Worm (Caenorhabditis elegans) whole organism, young adult: ENCODE data around the gene C08E3.14.

ENCODE experiments used
- B0019.2 ChIP-seq: fragments of 200-800 bp; sonication (Bioruptor generic); conservative IDR thresholded peaks from 2 replicates; pipeline ENCODE4 v1.3.6; 2022; ENCODE audit warnings: missing genetic modification reagents, missing genetic modification characterization, missing compliant biosample characterization
- B0035.1 ChIP-seq: sonication (generic microtip); optimal IDR thresholded peaks from 2 replicates; lab custom pipeline; 2016; ENCODE audit warnings: missing genetic modification characterization, mild to moderate bottlenecking, missing compliant biosample characterization, missing genotype, missing genetic modification reagents
- F33H1.4 ChIP-seq: fragments of 200-800 bp; sonication (Bioruptor generic); IDR thresholded peaks from 2 replicates; pipeline ENCODE4 v1.3.6; 2022; ENCODE audit warnings: missing genetic modification reagents, missing genetic modification characterization, missing compliant biosample characterization
- F49E8.2 ChIP-seq: sonication (generic microtip); optimal IDR thresholded peaks from 3 replicates; lab custom pipeline; 2017; ENCODE audit warnings: missing genetic modification characterization, mild to moderate bottlenecking, missing compliant biosample characterization, antibody characterized with exemption, moderate library complexity; ENCODE audit not compliant: insufficient read depth
- F52B5.7 ChIP-seq: sonication (generic microtip); optimal IDR thresholded peaks from 2 replicates; lab custom pipeline; 2016; ENCODE audit warnings: mild to moderate bottlenecking, missing genetic modification characterization, missing compliant biosample characterization
- Y53F4B.3 ChIP-seq: fragments of 200-800 bp; sonication (Bioruptor generic); IDR thresholded peaks from 2 replicates; pipeline ENCODE4 v1.3.6; 2022; ENCODE audit warnings: missing genetic modification reagents, missing genetic modification characterization, missing compliant biosample characterization
- Y67H2A.10 ChIP-seq: fragments of 200-800 bp; sonication (Bioruptor generic); conservative IDR thresholded peaks from 2 replicates; pipeline ENCODE4 v1.3.6; 2022; ENCODE audit warnings: missing genetic modification reagents, missing genetic modification characterization, missing compliant biosample characterization
- attf-5 ChIP-seq: fragments of 200-800 bp; sonication (Bioruptor generic); optimal IDR thresholded peaks from 2 replicates; lab custom pipeline; 2018; ENCODE audit warnings: mild to moderate bottlenecking, missing genetic modification characterization, missing compliant biosample characterization
- ccch-3 ChIP-seq: fragments of 200-800 bp; sonication (Bioruptor generic); optimal IDR thresholded peaks from 2 replicates; lab custom pipeline; 2018; ENCODE audit warnings: mild to moderate bottlenecking, missing genetic modification characterization, missing compliant biosample characterization
- cebp-2 ChIP-seq: fragments of 200-800 bp; sonication (Bioruptor generic); IDR thresholded peaks from 2 replicates; pipeline ENCODE4 v1.3.6; 2022; ENCODE audit warnings: missing genetic modification characterization, missing compliant biosample characterization
- dpl-1 ChIP-seq: fragments of 150-350 bp; optimal IDR thresholded peaks from 2 replicates; lab custom pipeline; 2014; ENCODE audit warnings: missing biosample characterization, missing genetic modification reagents, missing genetic modification characterization
- egl-18 ChIP-seq: fragments of 200-800 bp; sonication (Bioruptor generic); IDR thresholded peaks from 2 replicates; pipeline ENCODE4 v1.3.6; 2022; ENCODE audit warnings: missing genetic modification reagents, missing genetic modification characterization, missing compliant biosample characterization
- ekl-4 ChIP-seq: fragments of 200-800 bp; sonication (Bioruptor generic); IDR thresholded peaks from 2 replicates; pipeline ENCODE4 v1.3.6; 2022; ENCODE audit warnings: missing genetic modification reagents, missing genetic modification characterization, missing compliant biosample characterization
- him-1 ChIP-seq: sonication (generic microtip); optimal IDR thresholded peaks from 2 replicates; lab custom pipeline; 2016; ENCODE audit warnings: missing genotype, missing genetic modification reagents, missing genetic modification characterization, missing compliant biosample characterization
- hsf-1 ChIP-seq: fragments of 200-800 bp; sonication (Bioruptor generic); IDR thresholded peaks from 2 replicates; pipeline ENCODE4 v1.3.6; 2022; ENCODE audit warnings: missing genetic modification reagents, missing genetic modification characterization, missing compliant biosample characterization
- let-526 ChIP-seq: fragments of 200-800 bp; sonication (Bioruptor generic); IDR thresholded peaks from 2 replicates; pipeline ENCODE4 v1.3.6; 2022; ENCODE audit warnings: missing genetic modification reagents, missing genetic modification characterization, missing compliant biosample characterization
- lin-40 ChIP-seq: sonication (generic microtip); optimal IDR thresholded peaks from 2 replicates; lab custom pipeline; 2016; ENCODE audit warnings: missing genetic modification characterization, mild to moderate bottlenecking, missing compliant biosample characterization, missing genotype, missing genetic modification reagents
- lsy-27 ChIP-seq: sonication (generic microtip); optimal IDR thresholded peaks from 2 replicates; lab custom pipeline; 2017; ENCODE audit warnings: missing genetic modification characterization, mild to moderate bottlenecking, missing compliant biosample characterization, antibody characterized with exemption, missing genotype, borderline replicate concordance; ENCODE audit not compliant: insufficient read depth
- madf-10 ChIP-seq: sonication (generic microtip); optimal IDR thresholded peaks from 2 replicates; lab custom pipeline; 2016; ENCODE audit warnings: mild to moderate bottlenecking, missing genetic modification characterization, missing compliant biosample characterization
- madf-8 ChIP-seq: fragments of 200-800 bp; sonication (Bioruptor generic); conservative IDR thresholded peaks from 2 replicates; pipeline ENCODE4 v1.3.6; 2022; ENCODE audit warnings: missing genetic modification reagents, missing genetic modification characterization, missing compliant biosample characterization
- mcd-1 ChIP-seq: fragments of 200-800 bp; sonication (Bioruptor generic); IDR thresholded peaks from 2 replicates; pipeline ENCODE4 v1.3.6; 2022; ENCODE audit warnings: missing genetic modification reagents, missing genetic modification characterization, missing compliant biosample characterization
- nfyb-1 ChIP-seq: fragments of 200-800 bp; sonication (Bioruptor generic); IDR thresholded peaks from 2 replicates; pipeline ENCODE4 v1.3.6; 2022; ENCODE audit warnings: missing genetic modification reagents, missing genetic modification characterization, missing compliant biosample characterization
- nhr-80 ChIP-seq: sonication (generic microtip); optimal IDR thresholded peaks from 2 replicates; lab custom pipeline; 2016; ENCODE audit warnings: missing genetic modification characterization, missing compliant biosample characterization
- nhr-90 ChIP-seq: sonication (generic microtip); optimal IDR thresholded peaks from 2 replicates; lab custom pipeline; 2016; ENCODE audit warnings: missing genotype, mild to moderate bottlenecking, missing genetic modification characterization, missing compliant biosample characterization
- rcor-1 ChIP-seq: fragments of 200-800 bp; sonication (Bioruptor generic); IDR thresholded peaks from 2 replicates; pipeline ENCODE4 v1.3.6; 2022; ENCODE audit warnings: missing genetic modification reagents, missing genetic modification characterization, missing compliant biosample characterization
- snpc-1.1 ChIP-seq: sonication (generic microtip); optimal IDR thresholded peaks from 2 replicates; lab custom pipeline; 2017; ENCODE audit warnings: missing genetic modification characterization, mild to moderate bottlenecking, missing compliant biosample characterization, antibody characterized with exemption, moderate library complexity, missing genotype, missing genetic modification reagents; ENCODE audit not compliant: insufficient read depth
- snpc-1.3 ChIP-seq: sonication (generic microtip); optimal IDR thresholded peaks from 2 replicates; lab custom pipeline; 2017; ENCODE audit warnings: missing genetic modification characterization, mild to moderate bottlenecking, missing compliant biosample characterization, antibody characterized with exemption, moderate library complexity, missing genotype, missing genetic modification reagents; ENCODE audit not compliant: insufficient read depth
- snpc-4 ChIP-seq, 5 experiments: fragments of 150-350 bp in 1 of 5; sonication (generic microtip) in 4 of 5; optimal IDR thresholded peaks; 2 replicates each; lab custom pipeline; 2014 to 2018; ENCODE audit warnings: missing genetic modification characterization in 5 of 5, missing biosample characterization in 3 of 5, antibody characterized with exemption in 2 of 5, mild to moderate bottlenecking in 2 of 5, missing compliant biosample characterization in 2 of 5, missing genotype in 2 of 5, moderate library complexity in 2 of 5, missing genetic modification reagents in 1 of 5
- somi-1 ChIP-seq: fragments of 200-800 bp; sonication (Bioruptor generic); optimal IDR thresholded peaks from 2 replicates; lab custom pipeline; 2018; ENCODE audit warnings: mild to moderate bottlenecking, missing genetic modification characterization, missing compliant biosample characterization
- unc-130 ChIP-seq: sonication (generic microtip); optimal IDR thresholded peaks from 2 replicates; lab custom pipeline; 2016; ENCODE audit warnings: missing genetic modification reagents, missing genetic modification characterization, missing compliant biosample characterization
- xnd-1 ChIP-seq: sonication (generic microtip); optimal IDR thresholded peaks from 2 replicates; lab custom pipeline; 2016; ENCODE audit warnings: missing genotype, missing genetic modification reagents, missing genetic modification characterization, missing compliant biosample characterization
- zfh-2 ChIP-seq: fragments of 200-800 bp; sonication (Bioruptor generic); conservative IDR thresholded peaks from 2 replicates; pipeline ENCODE4 v1.3.6; 2022; ENCODE audit warnings: missing genetic modification reagents, missing genetic modification characterization, missing compliant biosample characterization
- ztf-22 ChIP-seq: fragments of 200-800 bp; sonication (Bioruptor generic); optimal IDR thresholded peaks from 2 replicates; lab custom pipeline; 2018; ENCODE audit warnings: mild to moderate bottlenecking, missing genetic modification characterization, moderate library complexity, missing compliant biosample characterization
- ztf-25 ChIP-seq: fragments of 200-800 bp; sonication (Bioruptor generic); IDR thresholded peaks from 2 replicates; pipeline ENCODE4 v1.3.6; 2022; ENCODE audit warnings: missing genetic modification reagents, missing genetic modification characterization, missing compliant biosample characterization

The C08E3.14 gene

ce11 chrII:1644777-1645348 lies 19.1 kb downstream of the C08E3.14 start, which contains the start of gene ZC204.6:
TSS of gene ZC204.6 (minus strand) at chrII:1644827.
- peak; percentile 84 for TF ChIP-seq zfh-2 (GFP tag; lab: Robert Waterston, UW)
- TF ChIP-seq ekl-4: no peak

DNA sequence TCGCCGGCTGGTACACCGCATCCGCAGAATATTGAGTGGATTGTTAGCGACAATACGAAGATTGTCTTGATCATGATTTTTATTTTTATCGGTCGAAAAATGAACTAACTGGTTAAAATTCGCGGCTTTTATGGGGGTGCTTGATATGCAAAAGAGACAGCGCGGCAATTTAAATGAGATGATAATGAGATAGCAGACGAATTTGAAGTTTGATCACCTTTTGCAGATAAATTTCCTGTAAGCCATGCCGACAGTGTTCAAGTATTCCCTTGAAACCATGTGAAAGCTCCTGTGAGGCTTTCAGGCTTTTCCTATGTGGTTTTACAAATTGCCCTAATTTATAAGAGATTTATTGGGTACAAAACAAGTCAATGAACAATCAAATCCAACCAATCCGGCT lies 20.4 kb downstream of the C08E3.14 start, which contains the start of gene ZC204.17:
Gene ZC204.17, minus strand, starts transcription at position 101 of the 400 bp plus-strand sequence.
- TF ChIP-seq nhr-90: no peak
- TF ChIP-seq madf-8 (GFP tag; lab: Robert Waterston, UW): no peak
- no peak for TF ChIP-seq nhr-80 (tag; lab: Kevin White, UChicago)

- no peak for TF ChIP-seq cebp-2 (GFP tag; lab: Robert Waterston, UW)
- TF ChIP-seq B0019.2: no peak
- TF ChIP-seq lsy-27 (tag; lab: Kevin White, UChicago): no peak
- TF ChIP-seq snpc-4 (GFP tag; optimal IDR thresholded peaks at IDR 0.05; lab: Kevin White, UChicago): no peak
- TF ChIP-seq snpc-4 (tag; optimal IDR thresholded peaks at IDR 0.05; lab: Kevin White, UChicago): no peak
- TF ChIP-seq F49E8.2 (tag; lab: Kevin White, UChicago): no peak
- no peak for TF ChIP-seq ztf-22 (GFP tag; lab: Kevin White, UChicago)
- TF ChIP-seq snpc-1.1: no peak
- no peak for TF ChIP-seq F52B5.7 (tag; lab: Kevin White, UChicago)
- no peak for TF ChIP-seq hsf-1 (GFP tag; lab: Robert Waterston, UW)
- TF ChIP-seq snpc-1.3 (tag; lab: Kevin White, UChicago): no peak
- TF ChIP-seq B0035.1 (tag; lab: Kevin White, UChicago): no peak
- no peak for TF ChIP-seq attf-5
- TF ChIP-seq ccch-3 (GFP tag; lab: Kevin White, UChicago): no peak
- TF ChIP-seq madf-10 (tag; lab: Kevin White, UChicago): no peak
- no peak for TF ChIP-seq nfyb-1
- TF ChIP-seq let-526 (GFP tag; lab: Robert Waterston, UW): no peak
- TF ChIP-seq egl-18 (GFP tag; lab: Robert Waterston, UW): no peak
- TF ChIP-seq Y53F4B.3 (GFP tag; lab: Robert Waterston, UW): no peak
- TF ChIP-seq dpl-1: no peak
These were observed 23.0 kb downstream of the C08E3.14 start, which contains the start of gene fbxb-21 for ce11 chrII:1648768-1649167. TSS of gene fbxb-21 (minus strand) at chrII:1648868.

DNA sequence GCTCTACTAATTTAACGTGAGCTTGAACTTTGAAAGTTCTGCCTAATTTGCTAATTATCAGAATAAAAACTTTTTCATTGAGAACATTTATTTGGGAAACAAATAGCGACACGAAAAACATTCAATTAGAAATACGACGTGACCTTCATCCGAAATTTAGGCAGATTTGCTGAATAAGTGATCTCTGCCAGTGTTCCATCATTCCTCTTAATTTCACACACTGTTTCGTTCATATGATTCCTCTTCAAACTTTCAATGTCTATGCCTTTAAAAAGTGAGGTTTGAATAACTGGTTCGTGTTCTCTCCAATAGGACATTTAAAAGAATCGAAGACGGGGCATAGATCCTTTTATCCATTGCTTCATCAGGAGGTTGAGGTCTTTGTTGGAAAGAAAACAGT lies 24.7 kb downstream of the C08E3.14 start, which contains the start of gene fbxb-20:
Gene fbxb-20, minus strand, starts transcription at position 101 of the 400 bp plus-strand sequence.
- no peak for TF ChIP-seq rcor-1 (GFP tag; lab: Robert Waterston, UW)
- TF ChIP-seq madf-10 (tag; lab: Kevin White, UChicago): no peak
- no peak for TF ChIP-seq mcd-1 (GFP tag; lab: Robert Waterston, UW)
- TF ChIP-seq somi-1 (GFP tag; lab: Kevin White, UChicago): no peak
- no peak for TF ChIP-seq let-526 (GFP tag; lab: Robert Waterston, UW)
- TF ChIP-seq ztf-25 (GFP tag; lab: Robert Waterston, UW): no peak
- no peak for TF ChIP-seq F33H1.4
- no peak for TF ChIP-seq him-1 (tag; lab: Kevin White, UChicago)
- TF ChIP-seq hsf-1 (GFP tag; lab: Robert Waterston, UW): no peak
- no peak for TF ChIP-seq unc-130 (GFP tag; lab: Kevin White, UChicago)
- TF ChIP-seq Y67H2A.10 (GFP tag; lab: Robert Waterston, UW): no peak
- no peak for TF ChIP-seq lin-40
- TF ChIP-seq xnd-1 (tag; lab: Kevin White, UChicago): no peak
- TF ChIP-seq, all 124 proteins: peak for 0
